Worm (Caenorhabditis elegans) whole organism, mixed stage, embryonic: Measurements from ENCODE around the gene syx-4.

Experiments
- blmp-1 ChIP-seq: fragments of 150-350 bp; optimal IDR thresholded peaks from 2 replicates; lab custom pipeline; 2014; ENCODE audit warnings: missing biosample characterization, missing genetic modification characterization
- ceh-83 ChIP-seq: fragments of 200-800 bp; sonication (Bioruptor generic); optimal IDR thresholded peaks from 2 replicates; lab custom pipeline; 2018; ENCODE audit warnings: mild to moderate bottlenecking, missing genetic modification characterization, missing compliant biosample characterization
- ces-1 ChIP-seq: fragments of 150-350 bp; optimal IDR thresholded peaks from 2 replicates; lab custom pipeline; 2014; ENCODE audit warnings: missing biosample characterization, missing genetic modification reagents, missing genetic modification characterization
- cnd-1 ChIP-seq: fragments of 200-800 bp; sonication (Bioruptor generic); optimal IDR thresholded peaks from 2 replicates; lab custom pipeline; 2018; ENCODE audit warnings: mild to moderate bottlenecking, missing genetic modification characterization, missing compliant biosample characterization
- elt-3 ChIP-seq: fragments of 150-350 bp; optimal IDR thresholded peaks from 2 replicates; lab custom pipeline; 2014; ENCODE audit warnings: missing biosample characterization, missing genetic modification characterization
- flh-1 ChIP-seq: fragments of 200-800 bp; sonication (Bioruptor generic); optimal IDR thresholded peaks from 2 replicates; lab custom pipeline; 2018; ENCODE audit warnings: mild to moderate bottlenecking, missing genetic modification characterization, moderate library complexity, missing compliant biosample characterization
- mab-5 ChIP-seq: fragments of 150-350 bp; optimal IDR thresholded peaks from 2 replicates; lab custom pipeline; 2014; ENCODE audit warnings: missing biosample characterization, missing genetic modification characterization
- nhr-12 ChIP-seq: fragments of 150-350 bp; optimal IDR thresholded peaks from 2 replicates; lab custom pipeline; 2014; ENCODE audit warnings: missing biosample characterization, missing genetic modification characterization
- nhr-237 ChIP-seq: fragments of 150-350 bp; optimal IDR thresholded peaks from 2 replicates; lab custom pipeline; 2014; ENCODE audit warnings: missing biosample characterization, missing genetic modification characterization
- nhr-76 ChIP-seq: sonication (generic microtip); optimal IDR thresholded peaks from 2 replicates; lab custom pipeline; 2017; ENCODE audit warnings: missing biosample characterization, missing genetic modification characterization
- unc-39 ChIP-seq: fragments of 150-350 bp; optimal IDR thresholded peaks from 2 replicates; lab custom pipeline; 2014; ENCODE audit warnings: missing biosample characterization, missing genetic modification characterization
- unc-62 ChIP-seq: fragments of 150-350 bp; optimal IDR thresholded peaks from 2 replicates; lab custom pipeline; 2014; ENCODE audit warnings: missing biosample characterization, missing genetic modification reagents, missing genetic modification characterization
- ztf-11 ChIP-seq: fragments of 150-350 bp; optimal IDR thresholded peaks from 2 replicates; lab custom pipeline; 2014; ENCODE audit warnings: missing biosample characterization, missing genetic modification characterization

Gene syx-4

DNA sequence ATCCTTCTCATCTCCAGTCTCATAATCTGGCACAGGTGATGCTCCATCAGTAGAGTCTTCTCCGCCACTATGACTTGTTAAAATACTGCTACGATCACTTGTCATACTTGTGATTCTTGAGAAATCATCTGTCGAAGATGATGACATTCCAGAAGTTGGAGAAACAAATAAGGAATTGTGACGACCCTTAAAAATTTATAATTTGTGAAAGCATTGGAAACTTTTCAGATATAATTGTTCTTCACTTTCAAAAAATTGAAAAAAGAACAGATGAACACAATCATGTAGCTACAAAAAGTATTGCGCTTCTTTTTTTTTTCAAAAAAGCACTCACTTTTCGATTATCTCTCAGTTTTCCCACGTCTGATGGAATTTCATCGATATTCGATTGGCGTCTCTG is 49.0 kb downstream of the syx-4 start:
- TF ChIP-seq nhr-76 (tag; lab: Kevin White, UChicago) (no peak), ceh-83 (GFP tag; lab: Kevin White, UChicago) (no peak), mab-5 (tag; lab: Kevin White, UChicago) (no peak), unc-39 (tag; lab: Kevin White, UChicago) (no peak), unc-62 (GFP tag; lab: Kevin White, UChicago) (no peak), nhr-237 (no peak), ztf-11 (tag; lab: Kevin White, UChicago) (no peak), elt-3 (tag; lab: Kevin White, UChicago) (no peak), flh-1 (GFP tag; lab: Kevin White, UChicago) (no peak), cnd-1 (no peak), ces-1 (no peak), nhr-12 (tag; lab: Kevin White, UChicago) (no peak), blmp-1 (tag; lab: Kevin White, UChicago) (no peak)
